Worm (Caenorhabditis elegans) whole organism, L1 larva: ENCODE results near the gene srw-71.

Source experiments
- aha-1 ChIP-seq: fragments of 150-350 bp; optimal IDR thresholded peaks from 2 replicates; lab custom pipeline; 2014; ENCODE audit warnings: missing biosample characterization, missing genetic modification characterization
- aly-2 ChIP-seq: fragments of 150-350 bp; optimal IDR thresholded peaks from 2 replicates; lab custom pipeline; 2014; ENCODE audit warnings: missing biosample characterization, missing genetic modification characterization
- ceh-63 ChIP-seq: fragments of 200-800 bp; sonication (Bioruptor generic); optimal IDR thresholded peaks from 2 replicates; lab custom pipeline; 2018; ENCODE audit warnings: mild to moderate bottlenecking, missing genetic modification characterization, missing compliant biosample characterization
- ceh-8 ChIP-seq: fragments of 200-800 bp; sonication (Bioruptor generic); optimal IDR thresholded peaks from 2 replicates; lab custom pipeline; 2018; ENCODE audit warnings: mild to moderate bottlenecking, missing genetic modification characterization, moderate library complexity, missing compliant biosample characterization
- ceh-82 ChIP-seq, 3 experiments: fragments of 150-350 bp in 1 of 3; sonication (generic microtip) in 2 of 3; optimal IDR thresholded peaks; 2 replicates each; lab custom pipeline; 2014 to 2017; ENCODE audit warnings: missing biosample characterization in 3 of 3, missing genetic modification characterization in 3 of 3
- dpl-1 ChIP-seq, 3 experiments: fragments of 150-350 bp in 2 of 3; sonication (generic microtip) in 1 of 3; optimal IDR thresholded peaks; 2 replicates each; lab custom pipeline; 2014 to 2017; ENCODE audit warnings: missing biosample characterization in 3 of 3, missing genetic modification characterization in 3 of 3, missing genetic modification reagents in 3 of 3
- dsc-1 ChIP-seq: sonication (generic microtip); optimal IDR thresholded peaks from 2 replicates; lab custom pipeline; 2016; ENCODE audit warnings: mild to moderate bottlenecking, missing genetic modification characterization, missing compliant biosample characterization
- efl-1 ChIP-seq, 4 experiments: fragments of 150-350 bp; optimal IDR thresholded peaks in 3 of 4; peaks in 1 of 4; 1 replicate in 1 of 4; 2 replicates in 3 of 4; lab custom pipeline; 2014; ENCODE audit warnings: missing biosample characterization in 2 of 4, missing genetic modification characterization in 2 of 4, missing genetic modification reagents in 2 of 4
- egl-27 ChIP-seq, 2 experiments: fragments of 150-350 bp in 1 of 2; sonication (generic microtip); optimal IDR thresholded peaks; 3 replicates each; lab custom pipeline; 2017 to 2018; ENCODE audit warnings: missing biosample characterization in 2 of 2, missing genetic modification characterization in 2 of 2, missing genetic modification reagents in 2 of 2
- ets-5 ChIP-seq: fragments of 200-800 bp; sonication (Bioruptor generic); IDR thresholded peaks from 2 replicates; pipeline ENCODE4 v1.3.6; 2022; ENCODE audit warnings: missing genetic modification characterization, missing compliant biosample characterization
- fkh-10 ChIP-seq: sonication (generic microtip); optimal IDR thresholded peaks from 2 replicates; lab custom pipeline; 2017; ENCODE audit warnings: missing biosample characterization, missing genetic modification reagents, missing genetic modification characterization
- fkh-8 ChIP-seq: sonication (generic microtip); optimal IDR thresholded peaks from 2 replicates; lab custom pipeline; 2016; ENCODE audit warnings: mild to moderate bottlenecking, missing genetic modification characterization, missing compliant biosample characterization
- grh-1 ChIP-seq: fragments of 200-800 bp; sonication (Bioruptor generic); IDR thresholded peaks from 2 replicates; pipeline ENCODE4 v1.3.6; 2022; ENCODE audit warnings: missing genetic modification reagents, missing genetic modification characterization, missing compliant biosample characterization
- hlh-17 ChIP-seq: fragments of 200-800 bp; sonication (Bioruptor generic); optimal IDR thresholded peaks from 2 replicates; lab custom pipeline; 2018; ENCODE audit warnings: missing genetic modification characterization, mild to moderate bottlenecking, missing compliant biosample characterization, moderate library complexity, borderline replicate concordance
- hlh-4 ChIP-seq: sonication (generic microtip); optimal IDR thresholded peaks from 2 replicates; lab custom pipeline; 2016; ENCODE audit warnings: mild to moderate bottlenecking, missing genetic modification characterization, missing compliant biosample characterization
- hpl-2 ChIP-seq: fragments of 150-350 bp; optimal IDR thresholded peaks from 2 replicates; lab custom pipeline; 2014; ENCODE audit warnings: missing biosample characterization, missing genetic modification reagents, missing genetic modification characterization
- jun-1 ChIP-seq: fragments of 150-350 bp; optimal IDR thresholded peaks from 2 replicates; lab custom pipeline; 2014; ENCODE audit warnings: missing biosample characterization, missing genetic modification reagents, missing genetic modification characterization
- lin-13 ChIP-seq: fragments of 150-350 bp; optimal IDR thresholded peaks from 2 replicates; lab custom pipeline; 2014; ENCODE audit warnings: missing biosample characterization, missing genetic modification reagents, missing genetic modification characterization
- lin-14 ChIP-seq: fragments of 200-800 bp; sonication (Bioruptor generic); optimal IDR thresholded peaks from 2 replicates; lab custom pipeline; 2018; ENCODE audit warnings: mild to moderate bottlenecking, missing genetic modification characterization, moderate library complexity, missing compliant biosample characterization
- lin-35 ChIP-seq, 2 experiments: fragments of 150-350 bp; optimal IDR thresholded peaks; 2 replicates each; lab custom pipeline; 2014; ENCODE audit warnings: missing biosample characterization in 2 of 2, missing genetic modification characterization in 2 of 2, missing genetic modification reagents in 2 of 2
- lsy-2 ChIP-seq, 2 experiments: fragments of 150-350 bp; optimal IDR thresholded peaks; 2 replicates each; lab custom pipeline; 2014; ENCODE audit warnings: missing biosample characterization in 2 of 2, missing genetic modification characterization in 2 of 2
- mab-9 ChIP-seq: fragments of 200-800 bp; sonication (Bioruptor generic); IDR thresholded peaks from 2 replicates; pipeline ENCODE4 v1.3.6; 2022; ENCODE audit warnings: missing genetic modification reagents, missing genetic modification characterization, missing compliant biosample characterization
- nhr-12 ChIP-seq: sonication (generic microtip); optimal IDR thresholded peaks from 2 replicates; lab custom pipeline; 2017; ENCODE audit warnings: missing biosample characterization, missing genetic modification characterization
- nhr-237 ChIP-seq: fragments of 150-350 bp; optimal IDR thresholded peaks from 2 replicates; lab custom pipeline; 2014; ENCODE audit warnings: missing biosample characterization, missing genetic modification characterization
- nhr-28 ChIP-seq: fragments of 150-350 bp; optimal IDR thresholded peaks from 2 replicates; lab custom pipeline; 2014; ENCODE audit warnings: missing biosample characterization, missing genetic modification characterization
- nhr-47 ChIP-seq: sonication (generic microtip); optimal IDR thresholded peaks from 2 replicates; lab custom pipeline; 2016; ENCODE audit warnings: mild to moderate bottlenecking, missing genetic modification characterization, moderate library complexity, missing compliant biosample characterization
- nhr-76 ChIP-seq: sonication (generic microtip); optimal IDR thresholded peaks from 2 replicates; lab custom pipeline; 2017; ENCODE audit warnings: missing biosample characterization, missing genetic modification characterization
- nhr-84 ChIP-seq: sonication (generic microtip); optimal IDR thresholded peaks from 2 replicates; lab custom pipeline; 2017; ENCODE audit warnings: missing biosample characterization, missing genetic modification characterization
- nhr-85 ChIP-seq: sonication (generic microtip); peaks from one replicate; lab custom pipeline; 2016; ENCODE audit warnings: missing genetic modification characterization, inconsistent platforms, missing compliant biosample characterization
- pqm-1 ChIP-seq: sonication (generic microtip); optimal IDR thresholded peaks from 3 replicates; lab custom pipeline; 2017; ENCODE audit warnings: missing biosample characterization, missing genetic modification characterization
- swsn-7 ChIP-seq: sonication (generic microtip); optimal IDR thresholded peaks from 2 replicates; lab custom pipeline; 2016; ENCODE audit warnings: missing genetic modification characterization, missing compliant biosample characterization
- tbx-2 ChIP-seq: sonication (generic microtip); optimal IDR thresholded peaks from 2 replicates; lab custom pipeline; 2016; ENCODE audit warnings: missing genetic modification characterization, missing compliant biosample characterization
- unc-130 ChIP-seq: fragments of 150-350 bp; optimal IDR thresholded peaks from 2 replicates; lab custom pipeline; 2017; ENCODE audit warnings: missing biosample characterization, missing genetic modification characterization, inconsistent platforms
- unc-30 ChIP-seq: sonication (generic microtip); optimal IDR thresholded peaks from 2 replicates; lab custom pipeline; 2017; ENCODE audit warnings: missing biosample characterization, missing genetic modification characterization
- unc-86 ChIP-seq: sonication (generic microtip); optimal IDR thresholded peaks from 2 replicates; lab custom pipeline; 2016; ENCODE audit warnings: missing genetic modification characterization, missing compliant biosample characterization
- unc-98 ChIP-seq: fragments of 200-800 bp; sonication (Bioruptor generic); IDR thresholded peaks from 2 replicates; pipeline ENCODE4 v1.3.6; 2022; ENCODE audit warnings: missing genetic modification characterization, missing compliant biosample characterization
- xbp-1 ChIP-seq: sonication (generic microtip); optimal IDR thresholded peaks from 2 replicates; lab custom pipeline; 2016; ENCODE audit warnings: missing genetic modification characterization, missing compliant biosample characterization
- ztf-4 ChIP-seq: fragments of 150-350 bp; optimal IDR thresholded peaks from 2 replicates; lab custom pipeline; 2014; ENCODE audit warnings: missing biosample characterization, missing genetic modification characterization

srw-71 gene

DNA sequence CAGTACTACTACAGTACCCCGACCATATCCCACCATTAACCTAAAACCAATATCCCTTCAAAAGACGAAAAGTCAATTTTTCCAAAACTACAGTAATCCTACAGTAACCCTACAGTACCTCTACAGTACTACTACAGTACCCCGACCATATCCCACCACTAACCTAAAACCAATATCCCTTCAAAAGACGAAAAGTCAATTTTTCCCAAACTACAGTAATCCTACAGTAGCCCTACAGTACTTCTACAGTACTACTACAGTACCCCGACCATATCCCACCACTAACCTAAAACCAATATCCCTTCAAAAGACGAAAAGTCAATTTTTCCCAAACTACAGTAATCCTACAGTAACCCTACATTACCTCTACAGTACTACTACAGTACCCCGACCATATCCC lies 12.6 kb upstream of the srw-71 start:
- TF ChIP-seq mab-9 (GFP tag; lab: Robert Waterston, UW) (peak; percentile 75), unc-98 (GFP tag; lab: Robert Waterston, UW) (peak; percentile 53; the same call in 1 of the 2 replicates), ets-5 (GFP tag; lab: Robert Waterston, UW) (0 out of 2 replicates have a peak, but pooled peaks have one; percentile 52)
- TF ChIP-seq, all 84 proteins: peak for 3; not testable (repeated sequence) for 81

DNA sequence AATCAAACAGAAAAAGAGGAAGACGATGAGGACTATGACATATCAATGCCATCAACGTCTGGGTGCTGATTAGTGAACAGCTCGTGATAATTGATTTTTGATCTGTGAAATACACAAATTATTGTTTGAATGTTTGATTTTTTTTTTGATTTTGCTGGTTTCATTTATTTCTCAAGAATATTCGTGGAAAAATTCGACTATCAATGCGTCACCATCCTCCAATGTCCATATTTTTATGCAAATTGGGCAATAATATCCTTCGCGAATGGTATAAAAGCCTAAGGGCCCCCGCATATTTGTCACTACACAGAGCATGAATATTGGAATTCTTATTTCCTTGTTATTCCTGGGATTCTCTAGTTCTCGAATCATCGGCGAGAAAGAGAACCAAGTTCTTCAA lies 8.9 kb upstream of the srw-71 start, which contains the start of gene try-13:
Gene try-13 (plus strand): TSS at position 301 of the 400 bp plus-strand sequence.
- TF ChIP-seq efl-1 (optimal IDR thresholded peaks at IDR 0.05; lab: Kevin White, UChicago): no peak
- TF ChIP-seq efl-1 (GFP tag; optimal IDR thresholded peaks at IDR 0.05 in 1 of 2; lab: Kevin White, UChicago): peak in 1 of 2 experiments; percentile 36
- no peak for TF ChIP-seq egl-27 (tag; optimal IDR thresholded peaks at IDR 0.05; lab: Kevin White, UChicago)

DNA sequence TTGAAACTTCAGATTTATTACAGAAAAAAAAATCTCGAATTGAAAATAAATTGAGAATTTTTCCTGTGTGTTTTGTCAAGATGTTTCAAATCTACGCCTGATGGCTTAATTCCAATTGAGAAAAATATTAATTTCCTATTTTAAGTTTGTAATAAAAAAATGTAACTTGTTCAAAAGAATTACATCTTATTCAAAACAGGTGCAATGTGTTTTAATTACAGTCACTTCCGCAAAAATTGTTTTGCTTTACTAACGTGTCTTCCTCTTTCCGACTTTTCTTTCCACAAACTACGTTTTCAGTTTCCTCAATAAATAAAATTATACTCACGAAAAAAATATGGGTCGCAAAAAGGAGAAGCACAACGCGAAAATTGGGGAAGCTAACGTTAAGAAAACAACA lies 7.1 kb upstream of the srw-71 start, which contains the start of gene F25E5.16:
Gene F25E5.16 (plus strand): TSS at position 301 of the 400 bp plus-strand sequence.
- no peak for TF ChIP-seq swsn-7 (tag; lab: Kevin White, UChicago)
- TF ChIP-seq pqm-1 (tag; lab: Kevin White, UChicago): no peak
- no peak for TF ChIP-seq xbp-1 (tag; lab: Kevin White, UChicago)
- no peak for TF ChIP-seq efl-1 (optimal IDR thresholded peaks at IDR 0.05; lab: Kevin White, UChicago)
- TF ChIP-seq efl-1 (GFP tag; optimal IDR thresholded peaks at IDR 0.05 in 1 of 2; lab: Kevin White, UChicago): peak in 1 of 2 experiments; percentile 58
- no peak for TF ChIP-seq jun-1

DNA sequence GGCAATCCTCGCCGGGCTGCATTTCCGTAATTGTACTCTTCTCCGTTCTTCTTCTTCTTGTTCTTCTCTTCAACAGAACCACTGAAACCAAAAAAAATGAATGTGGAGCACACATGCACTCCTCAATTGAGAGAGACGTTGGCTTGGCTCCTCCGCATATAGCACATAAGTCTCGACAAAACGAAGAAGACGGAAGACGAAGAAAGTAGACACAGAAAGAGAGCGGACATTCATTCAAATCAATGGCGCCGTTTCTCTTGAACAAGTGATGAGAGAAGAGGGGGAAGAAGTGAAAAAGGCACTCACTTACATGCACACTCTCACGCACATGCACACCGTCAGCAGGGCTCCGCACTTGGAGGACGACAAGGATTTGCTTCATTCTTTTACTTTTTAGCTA lies 6.6 kb upstream of the srw-71 start, which contains the start of gene F25E5.9:
Gene F25E5.9 (minus strand): TSS at position 382 of the 400 bp plus-strand sequence.
- TF ChIP-seq nhr-76: no peak
- TF ChIP-seq tbx-2 (tag; lab: Kevin White, UChicago): no peak
- TF ChIP-seq nhr-28 (tag; lab: Kevin White, UChicago): no peak
- TF ChIP-seq aly-2: no peak
- TF ChIP-seq grh-1: no peak
- TF ChIP-seq unc-30 (tag; lab: Kevin White, UChicago): no peak
- peak in 1 of 2 experiments; percentile 27 for TF ChIP-seq lsy-2 (tag; optimal IDR thresholded peaks at IDR 0.05; lab: Kevin White, UChicago)
- TF ChIP-seq aha-1 (tag; lab: Kevin White, UChicago): no peak
- peak; percentile 2 for TF ChIP-seq dsc-1 (tag; lab: Kevin White, UChicago)
- TF ChIP-seq nhr-47 (tag; lab: Kevin White, UChicago): no peak
- TF ChIP-seq swsn-7 (tag; lab: Kevin White, UChicago): no peak
- no peak for TF ChIP-seq nhr-12 (tag; lab: Kevin White, UChicago)
- no peak for TF ChIP-seq ets-5 (GFP tag; lab: Robert Waterston, UW)
- no peak for TF ChIP-seq hpl-2 (GFP tag; lab: Kevin White, UChicago)
- TF ChIP-seq nhr-85 (tag; lab: Kevin White, UChicago): no peak
- no peak for TF ChIP-seq hlh-17
- peak; percentile 5 for TF ChIP-seq unc-86
- peak; percentile 29 for TF ChIP-seq fkh-8 (tag; lab: Kevin White, UChicago)
- TF ChIP-seq ceh-8 (GFP tag; lab: Kevin White, UChicago): no peak
- peak; percentile 38 for TF ChIP-seq fkh-10 (GFP tag; lab: Kevin White, UChicago)
- TF ChIP-seq nhr-237 (tag; lab: Kevin White, UChicago): no peak
- TF ChIP-seq nhr-84 (tag; lab: Kevin White, UChicago): no peak
- TF ChIP-seq dpl-1 (GFP tag; optimal IDR thresholded peaks at IDR 0.05; lab: Kevin White, UChicago): peak in 1 of 3 experiments; percentile 11
- TF ChIP-seq ceh-63: no peak
- TF ChIP-seq lin-13: no peak
- TF ChIP-seq pqm-1 (tag; lab: Kevin White, UChicago): no peak
- no peak for TF ChIP-seq hlh-4 (tag; lab: Kevin White, UChicago)
- TF ChIP-seq jun-1: no peak
- TF ChIP-seq unc-130 (tag; lab: Kevin White, UChicago): no peak
- TF ChIP-seq ceh-82 (tag; optimal IDR thresholded peaks at IDR 0.05; lab: Kevin White, UChicago): peak in 1 of 3 experiments; percentile 25
- no peak for TF ChIP-seq lin-35 (GFP tag; optimal IDR thresholded peaks at IDR 0.05; lab: Kevin White, UChicago)
- no peak for TF ChIP-seq ztf-4 (tag; lab: Kevin White, UChicago)
- TF ChIP-seq lin-14 (GFP tag; lab: Kevin White, UChicago): peak; percentile 86
- TF ChIP-seq efl-1 (optimal IDR thresholded peaks at IDR 0.05; lab: Kevin White, UChicago): peak in 1 of 2 experiments; percentile 11
- no peak for TF ChIP-seq efl-1 (GFP tag; optimal IDR thresholded peaks at IDR 0.05 in 1 of 2; lab: Kevin White, UChicago)
